Worm (Caenorhabditis elegans): ENCODE data around the gene nhr-37.

nhr-37 gene

DNA sequence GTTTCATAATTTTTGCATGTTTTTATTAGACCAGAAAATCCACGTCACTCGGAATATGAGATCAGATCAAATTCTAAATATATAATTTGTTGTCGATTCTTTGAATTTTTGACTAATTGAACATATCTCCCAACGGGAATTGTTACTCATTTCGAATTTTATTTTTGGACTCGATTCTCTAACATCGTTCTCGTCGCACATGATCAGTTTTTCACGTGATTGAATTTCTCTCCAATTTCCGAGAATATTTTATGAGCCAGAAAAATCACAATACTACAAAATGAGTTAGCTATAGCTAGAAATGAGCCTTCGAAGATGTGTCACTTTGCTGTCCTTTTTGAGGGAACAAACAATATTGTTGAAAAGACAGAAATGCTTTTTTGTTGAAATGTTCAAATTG lies 8.8 kb downstream of the nhr-37 start (continued):
- TF ChIP-seq unc-98 (GFP tag; IDR thresholded peaks at IDR 0.05), result no peak
- no peak for TF ChIP-seq zip-4 (GFP tag; optimal IDR thresholded peaks at IDR 0.05)
- TF ChIP-seq lsy-2 (tag; optimal IDR thresholded peaks at IDR 0.05), result peak in 1 of 2 experiments; percentile 14
- TF ChIP-seq lin-14 (GFP tag; optimal IDR thresholded peaks at IDR 0.05), result peak; percentile 49
- no peak for TF ChIP-seq snu-23 (GFP tag; optimal IDR thresholded peaks at IDR 0.05)

- TF ChIP-seq fkh-8 (tag; optimal IDR thresholded peaks at IDR 0.05), result peak; percentile 67
- peak in 1 of 3 experiments; percentile 24 for TF ChIP-seq ceh-82 (tag; optimal IDR thresholded peaks at IDR 0.05)
- TF ChIP-seq Y116A8C.19 (tag; optimal IDR thresholded peaks at IDR 0.05; ENCODE audit: borderline replicate concordance), result no peak
- TF ChIP-seq dsc-1 (tag; optimal IDR thresholded peaks at IDR 0.05), result peak; percentile 35
- peak; percentile 34 for TF ChIP-seq lin-14 (GFP tag; optimal IDR thresholded peaks at IDR 0.05)
- TF ChIP-seq lsy-2 (tag; optimal IDR thresholded peaks at IDR 0.05), result peak in 1 of 2 experiments; percentile 2
- TF ChIP-seq ces-1 (GFP tag; optimal IDR thresholded peaks at IDR 0.05), result no peak
- peak; percentile 2 for TF ChIP-seq unc-86 (tag; optimal IDR thresholded peaks at IDR 0.05)
Observed at ce11 chrV:6631866-6632265, 9.9 kb downstream of the nhr-37 start.

DNA sequence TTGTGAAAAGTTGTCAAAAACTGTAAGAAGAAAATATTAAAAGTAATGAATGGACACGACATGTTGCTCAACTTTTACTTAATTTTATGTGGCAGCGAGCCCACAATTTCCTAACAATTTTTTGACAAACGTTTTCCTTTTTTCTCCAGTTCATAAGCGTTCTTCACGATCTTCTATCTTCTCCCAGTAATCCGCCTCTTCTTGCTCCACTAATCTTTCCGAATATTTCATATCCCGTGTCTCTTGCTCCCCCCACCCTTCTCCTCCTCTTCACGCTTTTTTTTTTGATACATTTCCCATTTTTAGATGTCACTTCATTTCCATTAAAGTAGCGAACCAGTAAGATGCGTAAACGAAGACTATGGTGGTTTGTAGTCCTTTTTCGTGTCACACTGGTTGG lies 10.9 kb downstream of the nhr-37 start, which contains the start of gene scd-2:
Gene scd-2, plus strand, starts transcription at position 301 of the 400 bp plus-strand sequence.
- TF ChIP-seq mep-1 (tag; optimal IDR thresholded peaks at IDR 0.05), result no peak
- no peak for TF ChIP-seq pqm-1 (tag; optimal IDR thresholded peaks at IDR 0.05)
- TF ChIP-seq skn-1 (tag; optimal IDR thresholded peaks at IDR 0.05), result no peak
- no peak for TF ChIP-seq ceh-8 (GFP tag; optimal IDR thresholded peaks at IDR 0.05)
- TF ChIP-seq lsy-2 (tag; optimal IDR thresholded peaks at IDR 0.05), result no peak
- no peak for TF ChIP-seq rnt-1 (tag; optimal IDR thresholded peaks at IDR 0.05)
- TF ChIP-seq unc-62 (GFP tag; optimal IDR thresholded peaks at IDR 0.05), result no peak
- TF ChIP-seq vab-15 (tag; optimal IDR thresholded peaks at IDR 0.05), result no peak
- no peak for TF ChIP-seq ceh-82 (tag; optimal IDR thresholded peaks at IDR 0.05)
- TF ChIP-seq nhr-85 (tag), result no peak
- no peak for TF ChIP-seq mef-2 (tag; optimal IDR thresholded peaks at IDR 0.05)

DNA sequence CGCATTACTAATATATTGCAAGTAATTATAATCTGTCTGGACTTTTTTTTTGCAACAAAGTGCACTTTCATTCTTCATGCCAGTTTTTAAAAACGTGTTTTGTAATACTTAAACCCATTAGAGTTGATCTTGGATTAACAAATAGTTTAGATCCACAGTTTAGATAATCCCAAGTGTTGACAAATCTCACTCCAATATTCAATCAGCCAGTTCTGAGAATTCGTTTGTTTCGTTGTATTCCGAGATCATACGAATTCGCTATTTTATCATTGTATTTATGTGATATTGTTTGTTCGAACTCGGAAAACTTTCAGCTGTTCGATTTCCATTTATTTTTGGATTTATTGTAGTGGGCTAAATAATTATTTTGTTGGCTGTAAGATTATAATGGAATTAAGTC lies 23.8 kb downstream of the nhr-37 start:
- TF ChIP-seq fos-1 (tag; optimal IDR thresholded peaks at IDR 0.05) (no peak), sox-4 (tag; optimal IDR thresholded peaks at IDR 0.05) (peak; percentile 66), pax-3 (tag; optimal IDR thresholded peaks at IDR 0.05) (peak; percentile 19), nhr-47 (tag; optimal IDR thresholded peaks at IDR 0.05) (peak; percentile 36), dsc-1 (tag; optimal IDR thresholded peaks at IDR 0.05) (peak; percentile 97), nhr-71 (tag; optimal IDR thresholded peaks at IDR 0.05) (peak; percentile 27), mef-2 (tag; optimal IDR thresholded peaks at IDR 0.05) (no peak), fkh-8 (tag; optimal IDR thresholded peaks at IDR 0.05) (peak; percentile 27)

DNA sequence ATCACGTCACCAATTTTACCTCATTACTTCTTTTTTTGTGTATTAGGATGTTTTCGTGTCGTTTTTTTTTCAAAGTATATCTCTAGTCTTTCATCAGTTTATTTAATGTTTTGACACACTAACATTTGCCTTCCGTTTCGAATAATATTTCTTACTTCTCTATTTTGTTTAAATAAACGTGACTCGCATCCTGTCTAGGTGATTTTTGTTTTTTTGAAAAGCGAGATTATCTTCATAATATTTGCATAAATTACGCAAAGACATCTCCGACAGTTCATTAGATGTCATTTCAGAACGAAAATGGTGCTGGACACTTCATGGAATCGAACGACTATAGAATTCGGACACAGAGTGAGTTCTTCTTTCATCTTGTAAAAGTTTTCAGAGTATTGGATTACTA lies 27.3 kb downstream of the nhr-37 start, which contains the start of gene T10H9.1:
Gene T10H9.1, plus strand, starts transcription at position 301 of the 400 bp plus-strand sequence.
- TF ChIP-seq pag-3 (tag; optimal IDR thresholded peaks at IDR 0.05; ENCODE audit: borderline replicate concordance, insufficient read depth) (no peak), tbx-2 (tag; optimal IDR thresholded peaks at IDR 0.05) (no peak), hlh-4 (tag; optimal IDR thresholded peaks at IDR 0.05) (no peak), lin-35 (GFP tag; optimal IDR thresholded peaks at IDR 0.05) (no peak), pqm-1 (tag; optimal IDR thresholded peaks at IDR 0.05) (no peak), zip-4 (GFP tag; optimal IDR thresholded peaks at IDR 0.05) (no peak)

- no peak for TF ChIP-seq pax-3 (tag; optimal IDR thresholded peaks at IDR 0.05)
- no peak for TF ChIP-seq hlh-4 (tag; optimal IDR thresholded peaks at IDR 0.05)
- TF ChIP-seq ets-5 (GFP tag; IDR thresholded peaks at IDR 0.05), result no peak
- no peak for TF ChIP-seq ceh-63 (GFP tag; optimal IDR thresholded peaks at IDR 0.05)
- no peak for TF ChIP-seq fkh-4 (tag; optimal IDR thresholded peaks at IDR 0.05; ENCODE audit: borderline replicate concordance)
- no peak for TF ChIP-seq unc-86 (tag; optimal IDR thresholded peaks at IDR 0.05)
- TF ChIP-seq mep-1 (tag; optimal IDR thresholded peaks at IDR 0.05), result no peak
- no peak for TF ChIP-seq nhr-76 (tag; optimal IDR thresholded peaks at IDR 0.05)
Observed at ce11 chrV:6650508-6650907, 28.5 kb downstream of the nhr-37 start.

Measured in whole organism, L1 larva.